Worm (Caenorhabditis elegans): ENCODE results near the gene F53F4.18.

DNA sequence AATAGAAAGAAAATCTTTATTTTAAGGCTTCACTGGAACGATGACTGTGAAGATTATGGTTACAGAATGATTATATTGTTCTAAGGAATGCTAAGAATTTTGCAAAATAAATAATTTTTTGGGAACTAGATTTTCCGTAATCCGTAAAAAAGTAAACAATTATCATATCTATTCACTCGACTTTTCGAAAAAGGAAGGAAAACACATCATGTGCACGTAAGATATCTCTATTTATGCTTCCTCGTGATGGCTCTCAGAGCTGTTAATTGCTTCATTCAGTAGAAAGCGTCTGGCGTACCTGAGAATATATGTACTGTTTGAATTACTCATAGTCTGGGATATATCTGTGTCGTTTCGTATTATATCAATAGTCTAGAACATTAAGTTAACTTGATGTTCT, 29.8 kb downstream of the F53F4.18 start, which contains the start of gene srd-11:
- TF ChIP-seq snpc-4 (GFP tag; optimal IDR thresholded peaks at IDR 0.05) = no peak
- no peak for TF ChIP-seq snpc-4 (tag; optimal IDR thresholded peaks at IDR 0.05)
- TF ChIP-seq ccch-3 (GFP tag; optimal IDR thresholded peaks at IDR 0.05) = no peak
